Worm (Caenorhabditis elegans): ENCODE results near the gene npp-22.

Gene npp-22

ce11 chrV:11755848-11756247 is 22.6 kb upstream of the npp-22 start:
- TF ChIP-seq pes-1 (GFP tag; IDR thresholded peaks at IDR 0.05) (no peak), tbx-11 (GFP tag; IDR thresholded peaks at IDR 0.05) (no peak), hmg-4 (GFP tag; optimal IDR thresholded peaks at IDR 0.05) (no peak), flt-1 (GFP tag; IDR thresholded peaks at IDR 0.05) (no peak), tra-4 (tag; optimal IDR thresholded peaks at IDR 0.05) (no peak), F13C5.2 (tag; optimal IDR thresholded peaks at IDR 0.05) (no peak), ceh-13 (GFP tag; optimal IDR thresholded peaks at IDR 0.05) (no peak), ceh-36 (tag; optimal IDR thresholded peaks at IDR 0.05) (no peak), hmbx-1 (tag; optimal IDR thresholded peaks at IDR 0.05) (no peak), scrt-1 (GFP tag; IDR thresholded peaks at IDR 0.05) (no peak), tbx-37 (GFP tag; conservative IDR thresholded peaks at IDR 0.05) (no peak), aly-1 (tag; optimal IDR thresholded peaks at IDR 0.05) (no peak), ets-7 (tag; optimal IDR thresholded peaks at IDR 0.05) (no peak), sea-1 (GFP tag; conservative IDR thresholded peaks at IDR 0.05) (no peak), B0310.2 (tag; optimal IDR thresholded peaks at IDR 0.05) (no peak), ama-1 (optimal IDR thresholded peaks at IDR 0.05) (no peak), hnd-1 (tag; optimal IDR thresholded peaks at IDR 0.05) (no peak)

- no peak for TF ChIP-seq F13C5.2 (tag; optimal IDR thresholded peaks at IDR 0.05)
- TF ChIP-seq ama-1 (optimal IDR thresholded peaks at IDR 0.05): no peak
- TF ChIP-seq tbx-37 (GFP tag; conservative IDR thresholded peaks at IDR 0.05): no peak
- no peak for TF ChIP-seq flt-1 (GFP tag; IDR thresholded peaks at IDR 0.05)
- TF ChIP-seq hmbx-1 (tag; optimal IDR thresholded peaks at IDR 0.05): no peak
- no peak for TF ChIP-seq B0310.2 (tag; optimal IDR thresholded peaks at IDR 0.05)
- no peak for TF ChIP-seq scrt-1 (GFP tag; IDR thresholded peaks at IDR 0.05)
- no peak for TF ChIP-seq ceh-13 (GFP tag; optimal IDR thresholded peaks at IDR 0.05)
- TF ChIP-seq tra-4 (tag; optimal IDR thresholded peaks at IDR 0.05): no peak
- TF ChIP-seq hmg-4 (GFP tag; optimal IDR thresholded peaks at IDR 0.05): no peak
- TF ChIP-seq ets-7 (tag; optimal IDR thresholded peaks at IDR 0.05): no peak
- TF ChIP-seq sea-1 (GFP tag; conservative IDR thresholded peaks at IDR 0.05): no peak
- TF ChIP-seq pes-1 (GFP tag; IDR thresholded peaks at IDR 0.05): no peak
- TF ChIP-seq hnd-1 (tag; optimal IDR thresholded peaks at IDR 0.05): no peak
Observed at ce11 chrV:11751480-11751879, 18.2 kb upstream of the npp-22 start.

- TF ChIP-seq hmbx-1 (tag; optimal IDR thresholded peaks at IDR 0.05): no peak
- no peak for TF ChIP-seq B0310.2 (tag; optimal IDR thresholded peaks at IDR 0.05)
- TF ChIP-seq tbx-11 (GFP tag; IDR thresholded peaks at IDR 0.05): no peak
- TF ChIP-seq F13C5.2 (tag; optimal IDR thresholded peaks at IDR 0.05): no peak
- TF ChIP-seq scrt-1 (GFP tag; IDR thresholded peaks at IDR 0.05): no peak
- no peak for TF ChIP-seq ceh-36 (tag; optimal IDR thresholded peaks at IDR 0.05)
- TF ChIP-seq ceh-13 (GFP tag; optimal IDR thresholded peaks at IDR 0.05): no peak
- no peak for TF ChIP-seq tbx-37 (GFP tag; conservative IDR thresholded peaks at IDR 0.05)
- TF ChIP-seq hnd-1 (tag; optimal IDR thresholded peaks at IDR 0.05): no peak
- TF ChIP-seq hmg-4 (GFP tag; optimal IDR thresholded peaks at IDR 0.05): no peak
- no peak for TF ChIP-seq pes-1 (GFP tag; IDR thresholded peaks at IDR 0.05)
- no peak for TF ChIP-seq tra-4 (tag; optimal IDR thresholded peaks at IDR 0.05)
- TF ChIP-seq flt-1 (GFP tag; IDR thresholded peaks at IDR 0.05): no peak
- no peak for TF ChIP-seq aly-1 (tag; optimal IDR thresholded peaks at IDR 0.05)
- no peak for TF ChIP-seq sea-1 (GFP tag; conservative IDR thresholded peaks at IDR 0.05)
- TF ChIP-seq ets-7 (tag; optimal IDR thresholded peaks at IDR 0.05): no peak
Observed at ce11 chrV:11741078-11741477, 7.8 kb upstream of the npp-22 start.

- no peak for TF ChIP-seq aly-1 (tag; optimal IDR thresholded peaks at IDR 0.05)
- no peak for TF ChIP-seq ceh-36 (tag; optimal IDR thresholded peaks at IDR 0.05)
- no peak for TF ChIP-seq flt-1 (GFP tag; IDR thresholded peaks at IDR 0.05)
- TF ChIP-seq hmbx-1 (tag; optimal IDR thresholded peaks at IDR 0.05): no peak
- TF ChIP-seq F13C5.2 (tag; optimal IDR thresholded peaks at IDR 0.05): no peak
Observed at ce11 chrV:11739820-11740219, 6.5 kb upstream of the npp-22 start, which contains the start of gene T04F3.1. T04F3.1 (plus strand) TSS chrV:11740065.

- TF ChIP-seq tra-4 (tag; optimal IDR thresholded peaks at IDR 0.05) (no peak), ceh-36 (tag; optimal IDR thresholded peaks at IDR 0.05) (no peak), ama-1 (optimal IDR thresholded peaks at IDR 0.05) (no peak), flt-1 (GFP tag; IDR thresholded peaks at IDR 0.05) (no peak), scrt-1 (GFP tag; IDR thresholded peaks at IDR 0.05) (no peak), ets-7 (tag; optimal IDR thresholded peaks at IDR 0.05) (no peak), ceh-13 (GFP tag; optimal IDR thresholded peaks at IDR 0.05) (no peak), pes-1 (GFP tag; IDR thresholded peaks at IDR 0.05) (no peak), hmg-4 (GFP tag; optimal IDR thresholded peaks at IDR 0.05) (no peak), tbx-37 (GFP tag; conservative IDR thresholded peaks at IDR 0.05) (no peak)
Observed at ce11 chrV:11737333-11737732, 4.1 kb upstream of the npp-22 start.

- TF ChIP-seq ama-1 (optimal IDR thresholded peaks at IDR 0.05): no peak
- TF ChIP-seq flt-1 (GFP tag; IDR thresholded peaks at IDR 0.05): no peak
- no peak for TF ChIP-seq tbx-37 (GFP tag; conservative IDR thresholded peaks at IDR 0.05)
- no peak for TF ChIP-seq tbx-11 (GFP tag; IDR thresholded peaks at IDR 0.05)
- no peak for TF ChIP-seq ceh-13 (GFP tag; optimal IDR thresholded peaks at IDR 0.05)
- TF ChIP-seq pes-1 (GFP tag; IDR thresholded peaks at IDR 0.05): no peak
- TF ChIP-seq ceh-36 (tag; optimal IDR thresholded peaks at IDR 0.05): no peak
- no peak for TF ChIP-seq tra-4 (tag; optimal IDR thresholded peaks at IDR 0.05)
- no peak for TF ChIP-seq hmbx-1 (tag; optimal IDR thresholded peaks at IDR 0.05)
- TF ChIP-seq scrt-1 (GFP tag; IDR thresholded peaks at IDR 0.05): no peak
- TF ChIP-seq hnd-1 (tag; optimal IDR thresholded peaks at IDR 0.05): no peak
- no peak for TF ChIP-seq F13C5.2 (tag; optimal IDR thresholded peaks at IDR 0.05)
- no peak for TF ChIP-seq sea-1 (GFP tag; conservative IDR thresholded peaks at IDR 0.05)
- TF ChIP-seq B0310.2 (tag; optimal IDR thresholded peaks at IDR 0.05): no peak
- no peak for TF ChIP-seq aly-1 (tag; optimal IDR thresholded peaks at IDR 0.05)
Observed at ce11 chrV:11736896-11737295, 3.6 kb upstream of the npp-22 start, which contains the start of gene spe-42. spe-42 (minus strand) TSS chrV:11736996.

- TF ChIP-seq ets-7 (tag; optimal IDR thresholded peaks at IDR 0.05): no peak
- TF ChIP-seq B0310.2 (tag; optimal IDR thresholded peaks at IDR 0.05): no peak
- no peak for TF ChIP-seq tbx-37 (GFP tag; conservative IDR thresholded peaks at IDR 0.05)
- no peak for TF ChIP-seq ceh-36 (tag; optimal IDR thresholded peaks at IDR 0.05)
- TF ChIP-seq sea-1 (GFP tag; conservative IDR thresholded peaks at IDR 0.05): no peak
- no peak for TF ChIP-seq F13C5.2 (tag; optimal IDR thresholded peaks at IDR 0.05)
- TF ChIP-seq hmg-4 (GFP tag; optimal IDR thresholded peaks at IDR 0.05): no peak
- TF ChIP-seq pes-1 (GFP tag; IDR thresholded peaks at IDR 0.05): no peak
- no peak for TF ChIP-seq hnd-1 (tag; optimal IDR thresholded peaks at IDR 0.05)
- no peak for TF ChIP-seq hmbx-1 (tag; optimal IDR thresholded peaks at IDR 0.05)
- no peak for TF ChIP-seq flt-1 (GFP tag; IDR thresholded peaks at IDR 0.05)
- no peak for TF ChIP-seq aly-1 (tag; optimal IDR thresholded peaks at IDR 0.05)
- TF ChIP-seq ama-1 (optimal IDR thresholded peaks at IDR 0.05): no peak
- no peak for TF ChIP-seq tra-4 (tag; optimal IDR thresholded peaks at IDR 0.05)
- TF ChIP-seq ceh-13 (GFP tag; optimal IDR thresholded peaks at IDR 0.05): no peak
- TF ChIP-seq scrt-1 (GFP tag; IDR thresholded peaks at IDR 0.05): no peak
- TF ChIP-seq tbx-11 (GFP tag; IDR thresholded peaks at IDR 0.05): no peak
Observed at ce11 chrV:11732049-11732448, 1.2 kb downstream of the npp-22 start.

All from whole organism, early embryonic.